Worm (Caenorhabditis elegans): ENCODE data around the gene rcs-1.

Gene rcs-1

DNA sequence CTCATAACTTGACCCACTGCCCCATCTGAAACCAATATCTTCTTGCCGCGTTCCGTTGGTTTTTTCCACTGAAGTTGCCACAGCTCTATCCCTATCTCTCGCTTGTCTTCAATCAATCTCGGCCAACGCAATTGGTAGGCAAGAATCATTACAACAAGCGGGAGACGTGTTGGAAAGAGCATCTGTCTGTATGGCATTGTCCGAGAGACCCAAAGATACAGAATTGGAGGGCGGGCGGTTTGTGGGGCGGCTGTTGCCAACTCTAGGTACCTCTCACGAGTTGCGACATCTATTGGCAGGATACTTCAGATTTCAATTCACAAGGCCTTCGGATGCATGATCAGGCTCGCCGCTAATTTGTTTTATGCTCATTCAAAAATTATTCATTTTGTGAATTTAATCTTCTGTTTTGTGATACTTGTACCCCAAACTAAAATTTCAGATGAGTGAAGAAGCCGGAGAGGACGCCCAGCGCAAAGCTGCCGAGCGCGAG lies 39.3 kb downstream of the rcs-1 start, which contains the start of gene unc-27:
TSS of gene unc-27 (plus strand) at position 443 of the 493 bp plus-strand sequence.
- TF ChIP-seq unc-62 (GFP tag; optimal IDR thresholded peaks at IDR 0.05): no peak

DNA sequence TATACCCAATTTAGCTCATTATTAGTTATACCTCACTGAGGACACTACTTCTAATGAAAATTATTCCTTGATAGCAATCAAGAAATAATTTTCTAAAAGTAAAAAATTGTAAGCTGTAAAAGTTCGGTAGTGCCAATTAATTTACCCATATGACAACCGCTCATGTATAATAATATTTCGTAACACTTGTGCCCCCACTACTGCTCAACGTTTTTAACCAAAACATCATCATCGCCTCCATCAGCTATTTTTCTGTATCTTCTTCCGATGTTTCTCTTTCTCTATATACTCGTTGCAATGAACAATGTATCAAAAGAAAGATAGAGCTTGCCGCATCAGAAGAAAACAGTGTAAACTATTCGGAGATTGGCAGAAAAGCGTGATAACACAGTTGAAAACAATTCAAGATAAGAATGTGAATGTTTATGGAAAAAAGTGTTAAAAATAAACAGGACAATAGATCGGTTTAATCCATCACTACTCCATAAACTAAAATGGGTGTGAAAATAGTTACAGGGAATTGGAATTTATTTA lies 40.6 kb downstream of the rcs-1 start:
- no peak for TF ChIP-seq unc-62 (GFP tag; optimal IDR thresholded peaks at IDR 0.05)

DNA sequence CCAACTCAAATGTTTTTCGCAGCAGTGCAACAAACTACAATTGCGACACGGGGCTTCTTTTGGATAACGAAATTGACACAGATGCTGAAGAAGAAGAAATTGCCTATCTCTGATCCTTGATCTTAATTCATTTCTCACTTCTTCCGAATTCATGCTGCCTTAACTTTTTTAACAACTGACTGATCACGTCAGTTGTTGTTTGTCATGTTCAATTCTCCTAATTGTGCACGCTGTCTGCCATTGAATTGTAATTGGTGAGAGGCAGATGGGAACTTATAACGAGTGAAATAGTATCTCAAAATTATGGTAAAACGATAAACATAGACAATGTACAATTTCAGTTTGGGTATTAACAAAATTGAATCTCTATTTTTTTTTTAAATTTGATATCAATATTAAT lies 41.7 kb downstream of the rcs-1 start:
- no peak for TF ChIP-seq unc-62 (GFP tag; optimal IDR thresholded peaks at IDR 0.05)

DNA sequence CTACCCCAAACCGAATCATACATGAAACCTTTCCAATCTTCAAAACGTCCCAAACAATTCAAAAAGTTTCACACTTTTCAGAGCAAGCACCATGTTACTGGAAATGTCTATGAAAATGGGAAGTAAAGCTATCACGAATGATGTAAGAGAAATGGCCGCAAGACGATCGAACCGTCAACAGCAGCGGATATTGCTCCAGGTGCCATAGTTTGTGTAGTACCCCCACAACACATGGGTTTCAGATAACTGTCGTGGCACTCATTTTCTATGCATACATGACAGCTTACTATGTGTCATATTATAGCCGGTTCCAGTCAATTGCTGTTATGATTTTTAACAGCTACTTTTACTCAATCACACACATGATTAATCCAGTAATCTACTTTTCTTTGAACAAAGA lies 44.1 kb downstream of the rcs-1 start, which contains the start of gene ZK721.3:
TSS of gene ZK721.3 (plus strand) at position 301 of the 400 bp plus-strand sequence.
- TF ChIP-seq unc-62 (GFP tag; optimal IDR thresholded peaks at IDR 0.05): no peak

DNA sequence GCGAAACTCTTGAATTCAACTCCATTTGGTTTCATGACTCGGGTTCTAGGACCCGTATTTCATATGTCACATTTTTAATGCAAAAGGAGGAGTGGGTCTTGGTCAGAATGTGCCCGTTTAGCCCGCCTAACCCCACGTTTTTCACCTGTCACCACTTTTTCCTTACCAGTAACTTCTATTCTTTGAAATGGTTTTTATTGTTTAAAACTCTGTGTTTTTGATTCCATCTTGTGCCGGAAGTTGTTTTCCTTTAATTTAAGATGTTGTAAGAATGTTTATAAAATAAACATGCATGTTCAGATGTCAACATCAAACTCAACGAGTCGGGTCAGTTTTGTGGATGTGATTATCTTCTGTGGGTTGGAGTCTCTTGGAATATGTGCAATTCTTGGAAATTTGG lies 49.8 kb downstream of the rcs-1 start, which contains the start of gene ZK721.4:
TSS of gene ZK721.4 (plus strand) at position 301 of the 400 bp plus-strand sequence.
- TF ChIP-seq unc-62 (GFP tag; optimal IDR thresholded peaks at IDR 0.05): no peak

Measured in whole organism, dauer.